Fruit fly (Drosophila melanogaster): Measurements from ENCODE around the gene Pkc98E.

Gene Pkc98E

DNA sequence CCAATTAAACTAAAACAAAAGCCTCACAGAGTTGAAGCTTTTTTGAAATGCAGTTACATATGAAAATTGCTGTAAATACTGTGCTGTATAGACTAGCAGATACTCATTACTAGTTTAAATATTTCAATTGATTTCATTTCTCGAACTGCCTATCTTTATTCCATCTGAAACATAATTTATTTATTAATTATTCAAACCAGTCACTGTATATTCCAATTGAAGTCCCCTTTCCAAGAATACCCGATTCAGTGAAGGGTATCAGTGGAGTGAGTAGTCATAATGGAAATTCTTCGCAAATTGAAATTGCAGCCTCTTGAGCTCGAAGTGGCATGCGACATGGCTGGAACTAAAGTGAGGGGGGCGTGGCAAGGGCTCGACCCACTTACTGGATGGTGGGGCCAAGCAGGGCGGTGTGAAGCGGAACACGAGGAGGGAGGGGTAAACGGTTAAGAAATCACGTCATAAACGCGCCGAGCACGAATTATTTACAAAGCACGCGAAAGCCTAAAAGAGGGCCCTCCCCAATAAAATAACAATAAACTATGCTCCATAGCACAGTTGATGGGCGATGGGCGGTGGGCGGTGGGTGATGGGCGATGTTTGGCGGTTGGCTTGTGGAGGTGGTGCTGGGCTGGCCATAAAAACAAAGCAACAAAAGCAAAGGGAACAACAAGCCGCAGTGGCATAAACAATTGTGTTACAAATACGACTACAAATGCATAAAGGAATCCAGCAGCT lies 33.9 kb upstream of the Pkc98E start (continued):
- TF ChIP-seq CG16779 (GFP tag; IDR thresholded peaks at IDR 0.05) (no peak), hth (optimal IDR thresholded peaks at IDR 0.05) (no peak), CG6813 (GFP tag; optimal IDR thresholded peaks at IDR 0.05) (no peak), ATbp (GFP tag; optimal IDR thresholded peaks at IDR 0.05) (no peak), onecut (GFP tag; IDR thresholded peaks at IDR 0.05) (no peak), hb (GFP tag; IDR thresholded peaks at IDR 0.05; ENCODE audit: partially characterized antibody) (no peak), CG12659 (GFP tag; optimal IDR thresholded peaks at IDR 0.05) (no peak), zf30C (GFP tag; optimal IDR thresholded peaks at IDR 0.05) (no peak), NK7.1 (GFP tag; optimal IDR thresholded peaks at IDR 0.05) (no peak), CG9437 (GFP tag; optimal IDR thresholded peaks at IDR 0.05) (peak; percentile 21), toy (GFP tag; IDR thresholded peaks at IDR 0.05) (no peak), Atf-2 (GFP tag; optimal IDR thresholded peaks at IDR 0.05) (no peak), Hand (GFP tag; optimal IDR thresholded peaks at IDR 0.05) (no peak), pan (optimal IDR thresholded peaks at IDR 0.05) (no peak), pan (GFP tag; optimal IDR thresholded peaks at IDR 0.05 in 1 of 2, IDR thresholded peaks at IDR 0.05 in 1 of 2) (peak in 1 of 2 experiments; percentile 73), run (tag; optimal IDR thresholded peaks at IDR 0.05) (no peak), cas (GFP tag; IDR thresholded peaks at IDR 0.05) (no peak), twi (tag; optimal IDR thresholded peaks at IDR 0.05) (no peak), CG16813 (GFP tag; IDR thresholded peaks at IDR 0.05; ENCODE audit: partially characterized antibody) (no peak), CG10959 (GFP tag; IDR thresholded peaks at IDR 0.05) (no peak), CG7963 (GFP tag; IDR thresholded peaks at IDR 0.05; ENCODE audit: partially characterized antibody) (no peak), CG12236 (GFP tag; optimal IDR thresholded peaks at IDR 0.05) (no peak), CG6654 (GFP tag; optimal IDR thresholded peaks at IDR 0.05) (no peak), CG12155 (GFP tag; optimal IDR thresholded peaks at IDR 0.05) (no peak), fd3F (GFP tag; optimal IDR thresholded peaks at IDR 0.05) (no peak), Pdp1 (GFP tag; optimal IDR thresholded peaks at IDR 0.05) (peak; percentile 11 to 28), inv (GFP tag; IDR thresholded peaks at IDR 0.05; ENCODE audit: partially characterized antibody) (no peak), Oaz (GFP tag; IDR thresholded peaks at IDR 0.05) (no peak), ERR (GFP tag; optimal IDR thresholded peaks at IDR 0.05) (no peak), ac (GFP tag; optimal IDR thresholded peaks at IDR 0.05) (no peak), CG15269 (tag; optimal IDR thresholded peaks at IDR 0.05) (peak; percentile 52), dm (GFP tag; optimal IDR thresholded peaks at IDR 0.05) (no peak), CG11085 (GFP tag; IDR thresholded peaks at IDR 0.05) (no peak), bowl (GFP tag; IDR thresholded peaks at IDR 0.05) (no peak), sob (GFP tag; IDR thresholded peaks at IDR 0.05) (no peak), prd (optimal IDR thresholded peaks at IDR 0.05) (no peak), prd (GFP tag; IDR thresholded peaks at IDR 0.05) (peak; percentile 71; the same call in 2 of the 3 replicates), CG13123 (GFP tag; optimal IDR thresholded peaks at IDR 0.05) (no peak), danr (GFP tag; IDR thresholded peaks at IDR 0.05) (no peak), HLHmδ (GFP tag; optimal IDR thresholded peaks at IDR 0.05) (no peak), disco-r (GFP tag; optimal IDR thresholded peaks at IDR 0.05) (no peak), CG10321 (GFP tag; IDR thresholded peaks at IDR 0.05) (no peak), CG43689 (GFP tag; IDR thresholded peaks at IDR 0.05) (no peak), mirr (GFP tag; optimal IDR thresholded peaks at IDR 0.05) (no peak), CG3726 (GFP tag; IDR thresholded peaks at IDR 0.05) (no peak), gcm2 (GFP tag; optimal IDR thresholded peaks at IDR 0.05) (no peak), Gsc (GFP tag; IDR thresholded peaks at IDR 0.05) (no peak), CG8281 (tag; optimal IDR thresholded peaks at IDR 0.05) (no peak), kni (GFP tag; optimal IDR thresholded peaks at IDR 0.05) (no peak), sna (GFP tag; IDR thresholded peaks at IDR 0.05; ENCODE audit: partially characterized antibody) (no peak), CG14710 (tag; optimal IDR thresholded peaks at IDR 0.05) (no peak)
